1 worm cellular context compared by ENCODE assay signal in genomic region chrX:2857070-2857825, ce11.
TF ChIP-seq lines count a peak whose summit lies in the region.

tra-4 (minus strand) TSS chrX:2857603.

TF ChIP-seq in whole organism, L1 larva, 84 proteins besides CTCF, POLR2A, EP300 and RAD21 (continued from another document):
- peak; percentile 43 for TF ChIP-seq nhr-47 (tag; optimal IDR thresholded peaks at IDR 0.05; lab: Kevin White, UChicago)
- TF ChIP-seq lin-39 (tag; optimal IDR thresholded peaks at IDR 0.05; lab: Kevin White, UChicago), result no peak
- no peak for TF ChIP-seq egl-27 (tag; optimal IDR thresholded peaks at IDR 0.05; lab: Kevin White, UChicago)
- TF ChIP-seq fos-1 (tag; optimal IDR thresholded peaks at IDR 0.05; lab: Kevin White, UChicago), result no peak
- peak; percentile 32 for TF ChIP-seq nhr-20 (tag; optimal IDR thresholded peaks at IDR 0.05; lab: Kevin White, UChicago)
